Worm (Caenorhabditis elegans): ENCODE data around the gene C09G9.1.

C09G9.1 gene

ce11 chrIV:8825997-8826605 lies 39.2 kb downstream of the C09G9.1 start:
- no peak for TF ChIP-seq tag-97 (GFP tag; IDR thresholded peaks at IDR 0.05)
- TF ChIP-seq snpc-1.2 (GFP tag; IDR thresholded peaks at IDR 0.05) = no peak
- no peak for TF ChIP-seq nhr-41 (GFP tag; IDR thresholded peaks at IDR 0.05)
- TF ChIP-seq F26F4.8 (GFP tag; conservative IDR thresholded peaks at IDR 0.05) = no peak
- TF ChIP-seq ctbp-1 (GFP tag; IDR thresholded peaks at IDR 0.05) = no peak
- no peak for TF ChIP-seq Y5F2A.4 (GFP tag; optimal IDR thresholded peaks at IDR 0.05)
- no peak for TF ChIP-seq mdl-1 (tag; optimal IDR thresholded peaks at IDR 0.05)
- TF ChIP-seq daf-12 (tag; optimal IDR thresholded peaks at IDR 0.05) = no peak
- peak; percentile 14 for TF ChIP-seq jun-1 (tag; optimal IDR thresholded peaks at IDR 0.05)
- TF ChIP-seq ztf-7 (tag; optimal IDR thresholded peaks at IDR 0.05) = no peak
- no peak for TF ChIP-seq hlh-30 (tag; optimal IDR thresholded peaks at IDR 0.05; ENCODE audit: insufficient read depth)
- no peak for TF ChIP-seq ztf-11 (tag; optimal IDR thresholded peaks at IDR 0.05)
- no peak for TF ChIP-seq snpc-4 (tag; optimal IDR thresholded peaks at IDR 0.05)
- no peak for TF ChIP-seq lin-38 (GFP tag; IDR thresholded peaks at IDR 0.05)
- TF ChIP-seq T26A8.4 (GFP tag; IDR thresholded peaks at IDR 0.05) = peak; percentile 86
- TF ChIP-seq ama-1 (optimal IDR thresholded peaks at IDR 0.05) = peak; percentile 52
- TF ChIP-seq F49E8.2 (tag; optimal IDR thresholded peaks at IDR 0.05; ENCODE audit: borderline replicate concordance) = no peak
- TF ChIP-seq zip-11 (GFP tag; IDR thresholded peaks at IDR 0.05) = no peak
- TF ChIP-seq daf-8 (GFP tag; IDR thresholded peaks at IDR 0.05) = no peak
- no peak for TF ChIP-seq madf-9 (GFP tag; conservative IDR thresholded peaks at IDR 0.05)
- TF ChIP-seq zag-1 (tag; optimal IDR thresholded peaks at IDR 0.05) = no peak
- TF ChIP-seq Y48G9A.11 (GFP tag; IDR thresholded peaks at IDR 0.05) = no peak
- TF ChIP-seq hlh-11 (tag; optimal IDR thresholded peaks at IDR 0.05) = no peak
- no peak for TF ChIP-seq ceh-20 (GFP tag; IDR thresholded peaks at IDR 0.05)
- no peak for TF ChIP-seq unc-62 (GFP tag; optimal IDR thresholded peaks at IDR 0.05 in 1 of 2)
- no peak for TF ChIP-seq unc-62 (tag; optimal IDR thresholded peaks at IDR 0.05)
- no peak for TF ChIP-seq dve-1 (tag; optimal IDR thresholded peaks at IDR 0.05; ENCODE audit: insufficient read depth)
- no peak for TF ChIP-seq Y105C5A.15 (GFP tag; IDR thresholded peaks at IDR 0.05)
- TF ChIP-seq aha-1 (tag) = peak; percentile 97
- peak; percentile 27 for TF ChIP-seq nhr-25 (tag; optimal IDR thresholded peaks at IDR 0.05; ENCODE audit: borderline replicate concordance, insufficient read depth)
- no peak for TF ChIP-seq attf-4 (tag; optimal IDR thresholded peaks at IDR 0.05)
- TF ChIP-seq daf-19 (GFP tag; conservative IDR thresholded peaks at IDR 0.05) = no peak
- TF ChIP-seq unc-39 (tag; optimal IDR thresholded peaks at IDR 0.05) = no peak
- TF ChIP-seq Y75B8A.6 (GFP tag; IDR thresholded peaks at IDR 0.05) = no peak
- TF ChIP-seq hif-1 (tag; optimal IDR thresholded peaks at IDR 0.05) = no peak
- no peak for TF ChIP-seq lin-13 (GFP tag; optimal IDR thresholded peaks at IDR 0.05)
- no peak for TF ChIP-seq ceh-44 (GFP tag; IDR thresholded peaks at IDR 0.05)
- TF ChIP-seq mep-1 (tag; optimal IDR thresholded peaks at IDR 0.05) = peak; percentile 46
- TF ChIP-seq zip-2 (tag; optimal IDR thresholded peaks at IDR 0.05) = no peak
- no peak for TF ChIP-seq set-16 (GFP tag; IDR thresholded peaks at IDR 0.05)
- no peak for TF ChIP-seq dmd-9 (GFP tag; IDR thresholded peaks at IDR 0.05)
- TF ChIP-seq duxl-1 (tag; optimal IDR thresholded peaks at IDR 0.05; ENCODE audit: poor library complexity) = no peak
- no peak for TF ChIP-seq dpl-1 (GFP tag; optimal IDR thresholded peaks at IDR 0.05)
- TF ChIP-seq lin-39 (tag; optimal IDR thresholded peaks at IDR 0.05) = no peak
- no peak for TF ChIP-seq F37D6.2 (tag; optimal IDR thresholded peaks at IDR 0.05)
- no peak for TF ChIP-seq lin-15B (tag; optimal IDR thresholded peaks at IDR 0.05)
- TF ChIP-seq lir-3 (tag; optimal IDR thresholded peaks at IDR 0.05) = no peak
- TF ChIP-seq lin-29 (GFP tag; IDR thresholded peaks at IDR 0.05) = no peak
- no peak for TF ChIP-seq aly-2 (tag; optimal IDR thresholded peaks at IDR 0.05)
- TF ChIP-seq spr-1 (tag; optimal IDR thresholded peaks at IDR 0.05) = no peak
- no peak for TF ChIP-seq pqm-1 (tag; optimal IDR thresholded peaks at IDR 0.05)
- TF ChIP-seq ces-1 (GFP tag; optimal IDR thresholded peaks at IDR 0.05) = no peak

All from whole organism, L4 larva.